Fruit fly (Drosophila melanogaster): ENCODE measurements around the gene CG9588.

The CG9588 gene

DNA sequence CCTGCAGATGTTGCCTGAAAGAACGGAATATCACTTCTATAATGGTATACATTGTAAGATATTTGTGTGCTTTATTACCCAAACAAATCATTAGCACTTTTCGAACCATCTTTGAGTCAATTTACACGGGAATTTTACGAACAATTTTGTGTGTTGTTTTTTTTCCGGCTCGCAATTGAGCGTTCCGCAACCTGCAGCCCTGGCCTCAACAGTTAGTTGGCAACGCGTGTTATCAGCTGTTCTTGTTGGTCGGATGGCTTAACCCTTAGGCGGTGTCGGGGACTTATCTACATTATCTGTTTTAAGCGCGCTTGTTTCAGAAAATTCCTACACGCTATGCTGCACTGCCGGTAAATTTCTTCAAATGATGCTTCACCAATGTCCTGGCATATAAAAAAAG lies 34.2 kb upstream of the CG9588 start (continued):
- TF ChIP-seq MBD-R2 (GFP tag; IDR thresholded peaks at IDR 0.05) (peak; percentile 99), lmd (GFP tag; IDR thresholded peaks at IDR 0.05) (no peak), maf-S (GFP tag; optimal IDR thresholded peaks at IDR 0.05) (no peak), CG6175 (GFP tag; IDR thresholded peaks at IDR 0.05) (no peak), HHEX (GFP tag; optimal IDR thresholded peaks at IDR 0.05) (no peak), nau (GFP tag; optimal IDR thresholded peaks at IDR 0.05) (no peak), CG1647 (GFP tag; optimal IDR thresholded peaks at IDR 0.05) (no peak), ham (GFP tag; IDR thresholded peaks at IDR 0.05) (no peak), prd (optimal IDR thresholded peaks at IDR 0.05) (no peak), prd (GFP tag; IDR thresholded peaks at IDR 0.05) (no peak), bigmax (GFP tag; optimal IDR thresholded peaks at IDR 0.05) (no peak), Dbx (GFP tag; IDR thresholded peaks at IDR 0.05) (peak; percentile 34; the same call in 1 of the 3 replicates), corto (GFP tag; optimal IDR thresholded peaks at IDR 0.05) (no peak), ERR (GFP tag; optimal IDR thresholded peaks at IDR 0.05) (peak; percentile 12), hth (optimal IDR thresholded peaks at IDR 0.05) (no peak), z (GFP tag; IDR thresholded peaks at IDR 0.05) (no peak), CG17829 (tag; optimal IDR thresholded peaks at IDR 0.05) (peak; percentile 4), CG11696 (GFP tag; IDR thresholded peaks at IDR 0.05) (no peak), YL-1 (GFP tag; optimal IDR thresholded peaks at IDR 0.05) (peak; percentile 29), Dp (GFP tag; optimal IDR thresholded peaks at IDR 0.05) (peak; percentile 38), CG31388 (GFP tag; optimal IDR thresholded peaks at IDR 0.05) (no peak), CG10147 (GFP tag; optimal IDR thresholded peaks at IDR 0.05) (no peak), CoRest (tag; optimal IDR thresholded peaks at IDR 0.05) (no peak), CG8765 (GFP tag; IDR thresholded peaks at IDR 0.05) (no peak), slou (GFP tag; optimal IDR thresholded peaks at IDR 0.05) (no peak), Oli (tag; optimal IDR thresholded peaks at IDR 0.05) (no peak), CG11398 (GFP tag; optimal IDR thresholded peaks at IDR 0.05) (no peak), slbo (GFP tag; IDR thresholded peaks at IDR 0.05) (peak; percentile 30; the same call in 1 of the 2 replicates), CG2116 (GFP tag; optimal IDR thresholded peaks at IDR 0.05) (peak; percentile 26), CG16863 (GFP tag; optimal IDR thresholded peaks at IDR 0.05) (no peak), Max (GFP tag; optimal IDR thresholded peaks at IDR 0.05) (no peak), chn (GFP tag; optimal IDR thresholded peaks at IDR 0.05) (no peak), CG15269 (tag; optimal IDR thresholded peaks at IDR 0.05) (no peak), repo (GFP tag; optimal IDR thresholded peaks at IDR 0.05) (no peak), br (optimal IDR thresholded peaks at IDR 0.05) (no peak), dysf (GFP tag; IDR thresholded peaks at IDR 0.05) (peak; percentile 6; the same call in 1 of the 3 replicates), HLH4C (GFP tag; IDR thresholded peaks at IDR 0.05; ENCODE audit: partially characterized antibody) (no peak), Fer2 (tag; optimal IDR thresholded peaks at IDR 0.05) (no peak), CG2199 (GFP tag; IDR thresholded peaks at IDR 0.05) (peak; percentile 78), Sry-δ (GFP tag; optimal IDR thresholded peaks at IDR 0.05) (peak; percentile 23), ftz-f1 (GFP tag; optimal IDR thresholded peaks at IDR 0.05) (peak; percentile 73), Opbp (GFP tag; IDR thresholded peaks at IDR 0.05; ENCODE audit: partially characterized antibody) (0 out of 3 replicates have a peak, but pooled peaks have one; percentile 32), CG11085 (GFP tag; IDR thresholded peaks at IDR 0.05) (no peak), CG9932 (GFP tag; IDR thresholded peaks at IDR 0.05) (peak; percentile 56), MESR4 (GFP tag; optimal IDR thresholded peaks at IDR 0.05) (peak; percentile 51), psq (GFP tag; optimal IDR thresholded peaks at IDR 0.05) (no peak), CG14667 (GFP tag; IDR thresholded peaks at IDR 0.05) (no peak), dpn (GFP tag; optimal IDR thresholded peaks at IDR 0.05) (no peak), mld (GFP tag; IDR thresholded peaks at IDR 0.05; ENCODE audit: partially characterized antibody) (no peak), jigr1 (GFP tag; IDR thresholded peaks at IDR 0.05) (no peak), CG13894 (tag; optimal IDR thresholded peaks at IDR 0.05) (no peak), CG14860 (GFP tag; IDR thresholded peaks at IDR 0.05; ENCODE audit: partially characterized antibody) (no peak), vfl (GFP tag; optimal IDR thresholded peaks at IDR 0.05) (no peak)
